Fruit fly (Drosophila melanogaster): ENCODE results near the gene Prx3.

- TF ChIP-seq Crg-1 (GFP tag; optimal IDR thresholded peaks at IDR 0.05) = no peak
- no peak for TF ChIP-seq CG12768 (GFP tag; optimal IDR thresholded peaks at IDR 0.05)
- no peak for TF ChIP-seq bab1 (GFP tag; optimal IDR thresholded peaks at IDR 0.05)
- no peak for TF ChIP-seq Clk (GFP tag; optimal IDR thresholded peaks at IDR 0.05)
- TF ChIP-seq CG7101 (tag; optimal IDR thresholded peaks at IDR 0.05) = no peak
- TF ChIP-seq tj (GFP tag; optimal IDR thresholded peaks at IDR 0.05) = no peak
- TF ChIP-seq pad (GFP tag; optimal IDR thresholded peaks at IDR 0.05) = no peak
- no peak for TF ChIP-seq cic (GFP tag; optimal IDR thresholded peaks at IDR 0.05)
- TF ChIP-seq Hr96 (GFP tag; optimal IDR thresholded peaks at IDR 0.05) = no peak
- no peak for TF ChIP-seq CG5204 (GFP tag; optimal IDR thresholded peaks at IDR 0.05)
- no peak for TF ChIP-seq CG7045 (GFP tag; optimal IDR thresholded peaks at IDR 0.05)
- no peak for TF ChIP-seq CG14711 (tag; optimal IDR thresholded peaks at IDR 0.05)
- no peak for TF ChIP-seq Mnt (GFP tag; optimal IDR thresholded peaks at IDR 0.05)
- TF ChIP-seq CG1620 (GFP tag; optimal IDR thresholded peaks at IDR 0.05) = no peak
Observed at dm6 chr3R:17561175-17561574, 14.8 kb upstream of the Prx3 start.

All from whole organism, adult.